Worm (Caenorhabditis elegans): ENCODE results near the gene srx-10.

Gene srx-10

ce11 chrV:13898356-13898755, 47.9 kb downstream of the srx-10 start, which contains the start of gene cyp-35C1:
Gene cyp-35C1, minus strand, starts transcription at chrV:13898487.
- TF ChIP-seq unc-42 (tag; optimal IDR thresholded peaks at IDR 0.05) (no peak), elt-2 (tag; optimal IDR thresholded peaks at IDR 0.05) (peak; percentile 22)
